Worm (Caenorhabditis elegans): ENCODE results near the gene T21E8.6.
A peak's percentile ranks its signal among the peaks of the same experiment; 100 is the strongest.

Gene T21E8.6

DNA sequence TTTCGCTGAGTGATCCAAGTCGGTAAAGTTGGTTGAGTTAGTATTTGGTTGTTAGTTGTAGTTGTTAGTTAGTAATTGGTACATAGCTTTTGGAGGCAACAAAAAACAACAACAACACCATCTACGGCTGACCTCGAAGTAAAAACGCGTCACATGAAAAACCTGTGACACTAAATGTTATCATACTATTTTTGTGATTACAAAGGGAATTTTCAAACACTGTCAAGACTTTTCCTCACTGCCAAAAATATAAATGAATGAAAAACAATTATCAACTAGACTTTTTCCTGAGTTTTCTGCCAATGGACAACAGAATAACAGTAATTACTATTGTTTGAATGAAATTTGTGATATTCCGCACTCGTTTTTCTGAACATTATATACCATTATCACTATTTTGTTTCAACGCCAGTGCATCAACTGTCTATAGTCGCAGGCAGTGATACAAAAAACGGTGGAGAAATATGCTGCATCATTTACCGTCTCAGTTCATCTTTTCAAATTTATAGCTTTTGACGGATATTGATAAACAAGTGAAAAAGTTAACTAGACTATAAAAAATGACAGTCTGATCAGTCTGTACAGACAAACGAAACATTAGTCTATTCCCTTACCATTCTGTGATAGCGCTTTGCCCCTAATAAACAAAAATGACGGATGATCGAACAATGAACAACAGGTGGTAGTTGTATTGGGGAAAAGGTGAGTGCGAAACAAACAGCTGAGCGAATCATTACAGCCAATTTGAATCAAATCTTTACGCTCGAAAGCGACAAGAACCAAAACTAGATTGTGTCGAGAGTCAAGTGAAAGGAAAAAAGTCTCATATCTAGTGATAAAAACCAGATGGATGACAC, 32.6 kb downstream of the T21E8.6 start:
- no peak for TF ChIP-seq gmeb-2 (tag; optimal IDR thresholded peaks at IDR 0.05)
- TF ChIP-seq C38D4.7 (GFP tag; optimal IDR thresholded peaks at IDR 0.05): no peak
- TF ChIP-seq T23F11.4 (GFP tag; optimal IDR thresholded peaks at IDR 0.05): no peak
- no peak for TF ChIP-seq lin-11 (tag; optimal IDR thresholded peaks at IDR 0.05)
- TF ChIP-seq npax-4 (tag; optimal IDR thresholded peaks at IDR 0.05): no peak
- no peak for TF ChIP-seq hlh-13 (GFP tag; optimal IDR thresholded peaks at IDR 0.05)
- no peak for TF ChIP-seq mec-3 (tag; optimal IDR thresholded peaks at IDR 0.05; ENCODE audit: borderline replicate concordance)
- TF ChIP-seq ceh-34 (tag; optimal IDR thresholded peaks at IDR 0.05): no peak

DNA sequence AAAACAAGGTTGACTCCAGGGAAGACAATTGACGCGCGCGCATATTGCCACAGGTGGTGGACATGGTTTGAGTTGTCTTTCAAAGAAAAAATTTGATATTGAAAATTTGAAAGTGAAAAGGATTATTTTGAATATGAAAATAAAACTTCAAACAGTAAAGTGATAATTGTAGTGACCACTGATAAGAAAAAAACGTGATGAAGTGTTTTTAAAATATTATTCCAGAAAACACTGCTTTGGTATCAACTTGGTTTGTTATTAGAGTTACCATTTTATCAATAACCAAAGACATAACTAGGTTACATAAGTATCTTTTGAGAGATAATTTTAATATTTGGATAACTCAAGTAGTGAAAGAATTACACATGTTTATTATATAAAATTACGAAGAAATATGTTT, 34.1 kb downstream of the T21E8.6 start:
- no peak for TF ChIP-seq ceh-45 (GFP tag; IDR thresholded peaks at IDR 0.05)
- TF ChIP-seq gmeb-2 (tag; optimal IDR thresholded peaks at IDR 0.05): no peak
- TF ChIP-seq K02D7.2 (tag; optimal IDR thresholded peaks at IDR 0.05): no peak
- no peak for TF ChIP-seq hlh-8 (tag; optimal IDR thresholded peaks at IDR 0.05)
- no peak for TF ChIP-seq unc-86 (tag; optimal IDR thresholded peaks at IDR 0.05)

DNA sequence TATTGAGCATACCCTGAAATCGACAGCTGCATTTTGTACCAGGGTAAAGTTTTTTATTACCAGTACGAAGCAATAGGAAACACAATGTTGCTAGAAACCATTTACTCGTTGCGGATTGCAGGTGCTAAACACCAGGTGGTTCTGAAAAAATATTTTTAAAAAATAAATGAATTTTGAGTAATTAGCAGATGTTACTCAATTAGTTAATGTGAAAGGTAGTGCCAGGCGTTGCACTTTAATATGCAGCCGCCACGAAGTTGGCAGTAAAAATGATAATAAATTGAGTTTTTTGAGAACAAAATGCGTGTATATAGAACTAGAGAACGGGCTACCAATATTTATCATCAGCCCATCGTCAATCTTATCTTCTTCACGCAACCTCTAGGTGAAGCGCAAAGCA, 37.5 kb downstream of the T21E8.6 start, which contains the start of gene nstp-9:
TSS of gene nstp-9 (minus strand) at position 101 of the 400 bp plus-strand sequence.
- TF ChIP-seq sox-4 (tag; optimal IDR thresholded peaks at IDR 0.05): no peak
- no peak for TF ChIP-seq ceh-31 (tag; optimal IDR thresholded peaks at IDR 0.05)
- no peak for TF ChIP-seq hlh-8 (tag; optimal IDR thresholded peaks at IDR 0.05)
- TF ChIP-seq pros-1 (tag; optimal IDR thresholded peaks at IDR 0.05): no peak
- TF ChIP-seq ceh-48 (tag; optimal IDR thresholded peaks at IDR 0.05): no peak
- TF ChIP-seq unc-3 (GFP tag; conservative IDR thresholded peaks at IDR 0.05): no peak
- TF ChIP-seq unc-3 (tag; optimal IDR thresholded peaks at IDR 0.05): no peak
- no peak for TF ChIP-seq ahr-1 (tag; optimal IDR thresholded peaks at IDR 0.05)
- no peak for TF ChIP-seq ceh-34 (tag; optimal IDR thresholded peaks at IDR 0.05)
- no peak for TF ChIP-seq che-1 (tag; optimal IDR thresholded peaks at IDR 0.05)
- TF ChIP-seq pax-1 (tag; optimal IDR thresholded peaks at IDR 0.05): no peak
- TF ChIP-seq tbx-7 (tag; optimal IDR thresholded peaks at IDR 0.05): no peak
- no peak for TF ChIP-seq rnt-1 (tag; optimal IDR thresholded peaks at IDR 0.05)
- TF ChIP-seq K02D7.2 (tag; optimal IDR thresholded peaks at IDR 0.05): no peak
- no peak for TF ChIP-seq hlh-6 (tag; optimal IDR thresholded peaks at IDR 0.05)
- no peak for TF ChIP-seq ceh-45 (GFP tag; IDR thresholded peaks at IDR 0.05)
- TF ChIP-seq nfya-1 (tag; optimal IDR thresholded peaks at IDR 0.05): no peak
- no peak for TF ChIP-seq elt-4 (tag; optimal IDR thresholded peaks at IDR 0.05)
- no peak for TF ChIP-seq elt-2 (tag; optimal IDR thresholded peaks at IDR 0.05)
- no peak for TF ChIP-seq ref-2 (tag; optimal IDR thresholded peaks at IDR 0.05)
- TF ChIP-seq dmd-4 (tag; optimal IDR thresholded peaks at IDR 0.05; ENCODE audit: borderline replicate concordance): no peak

DNA sequence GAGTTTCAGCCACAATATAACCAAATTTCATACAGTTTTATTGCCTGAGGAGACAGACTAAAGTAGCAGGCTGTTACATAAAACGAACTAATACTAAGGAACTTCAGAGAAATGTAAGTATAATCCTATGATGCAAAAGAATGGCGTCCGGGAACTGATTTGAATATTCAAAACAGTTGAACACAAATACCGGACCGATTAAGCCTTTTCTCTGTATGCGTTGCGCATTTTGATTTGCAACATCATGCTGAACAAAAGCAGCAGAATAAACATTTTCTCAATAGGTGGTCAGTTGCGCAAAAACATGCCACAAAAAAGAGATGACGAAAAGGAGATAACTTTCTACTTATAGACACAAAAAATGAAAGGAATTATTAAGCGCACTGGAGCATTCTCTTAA, 41.9 kb downstream of the T21E8.6 start:
- TF ChIP-seq zip-5 (tag; optimal IDR thresholded peaks at IDR 0.05) (no peak), Y22D7AL.16 (tag; optimal IDR thresholded peaks at IDR 0.05) (no peak), K09A11.1 (tag; optimal IDR thresholded peaks at IDR 0.05; ENCODE audit: insufficient read depth) (no peak)

DNA sequence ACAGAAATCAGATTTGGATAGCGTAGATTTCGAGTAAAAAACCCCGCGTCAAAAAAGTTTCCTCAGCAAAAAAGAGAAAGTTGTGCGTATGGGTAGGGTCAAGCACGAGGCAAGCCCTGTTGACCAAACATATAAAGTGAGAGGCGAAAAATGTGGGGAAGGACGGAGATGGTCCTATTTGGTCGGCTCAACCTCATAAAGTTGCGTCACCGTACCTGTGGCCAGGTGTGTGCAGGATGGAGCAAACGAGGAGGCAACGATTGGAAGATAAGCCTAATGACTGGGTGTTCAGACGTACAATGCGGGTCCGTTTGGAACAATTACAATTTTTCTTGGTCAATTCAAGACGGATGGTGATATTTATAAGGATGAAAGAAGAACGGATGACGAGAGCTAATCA, 45.1 kb downstream of the T21E8.6 start:
- TF ChIP-seq elt-2 (tag; optimal IDR thresholded peaks at IDR 0.05) (no peak), sdc-2 (tag; optimal IDR thresholded peaks at IDR 0.05) (peak; percentile 14), ceh-18 (tag; optimal IDR thresholded peaks at IDR 0.05) (no peak), tbx-2 (tag; optimal IDR thresholded peaks at IDR 0.05) (peak; percentile 48)

Measured in whole organism, late embryonic.